Worm (Caenorhabditis elegans) whole organism, L3 larva: ENCODE results near the gene sem-5.

ENCODE experiments used
- ama-1 ChIP-seq: fragments of 150-350 bp; optimal IDR thresholded peaks from 2 replicates; lab custom pipeline; 2018
- ceh-28 ChIP-seq: fragments of 150-350 bp; optimal IDR thresholded peaks from 2 replicates; lab custom pipeline; 2014; ENCODE audit warnings: missing biosample characterization, missing genetic modification reagents, missing genetic modification characterization
- egl-27 ChIP-seq: sonication (generic microtip); optimal IDR thresholded peaks from 4 replicates; lab custom pipeline; 2017; ENCODE audit warnings: missing biosample characterization, missing genetic modification reagents, missing genetic modification characterization
- elt-2 ChIP-seq: sonication (generic microtip); optimal IDR thresholded peaks from 2 replicates; lab custom pipeline; 2016; ENCODE audit warnings: missing genetic modification reagents, mild to moderate bottlenecking, missing genetic modification characterization, missing compliant biosample characterization
- eor-1 ChIP-seq, 2 experiments: fragments of 150-350 bp; optimal IDR thresholded peaks; 2 replicates each; lab custom pipeline; 2014 to 2018; ENCODE audit warnings: missing biosample characterization in 2 of 2, missing genetic modification characterization in 2 of 2
- lin-15B ChIP-seq: fragments of 150-350 bp; optimal IDR thresholded peaks from 2 replicates; lab custom pipeline; 2014; ENCODE audit warnings: missing biosample characterization, missing genetic modification characterization
- mdl-1 ChIP-seq: fragments of 150-350 bp; optimal IDR thresholded peaks from 2 replicates; lab custom pipeline; 2014; ENCODE audit warnings: missing biosample characterization, missing genetic modification characterization
- nhr-237 ChIP-seq: fragments of 150-350 bp; optimal IDR thresholded peaks from 2 replicates; lab custom pipeline; 2014; ENCODE audit warnings: missing biosample characterization, missing genetic modification characterization
- nhr-25 ChIP-seq: sonication (generic microtip); optimal IDR thresholded peaks from 2 replicates; lab custom pipeline; 2017; ENCODE audit warnings: missing biosample characterization, missing genetic modification characterization
- pqm-1 ChIP-seq: fragments of 150-350 bp; optimal IDR thresholded peaks from 2 replicates; lab custom pipeline; 2017; ENCODE audit warnings: missing biosample characterization, missing genetic modification characterization, inconsistent platforms
- unc-39 ChIP-seq: sonication (generic microtip); optimal IDR thresholded peaks from 4 replicates; lab custom pipeline; 2017; ENCODE audit warnings: missing biosample characterization, missing genetic modification characterization
- unc-62 ChIP-seq: fragments of 150-350 bp; sonication (generic microtip); optimal IDR thresholded peaks from 4 replicates; lab custom pipeline; 2014; ENCODE audit warnings: missing biosample characterization, missing genetic modification reagents, missing genetic modification characterization
- ztf-11 ChIP-seq: fragments of 150-350 bp; optimal IDR thresholded peaks from 2 replicates; lab custom pipeline; 2014; ENCODE audit warnings: missing biosample characterization, missing genetic modification characterization

- no peak for TF ChIP-seq ztf-11
- no peak for TF ChIP-seq ceh-28 (tag; lab: Kevin White, UChicago)
- no peak for TF ChIP-seq nhr-25 (tag; lab: Kevin White, UChicago)
- TF ChIP-seq egl-27 (tag; lab: Kevin White, UChicago), result no peak
- no peak for TF ChIP-seq unc-39 (tag; lab: Kevin White, UChicago)
- TF ChIP-seq unc-62, result no peak
- TF ChIP-seq mdl-1, result no peak
- no peak for TF ChIP-seq eor-1 (tag; optimal IDR thresholded peaks at IDR 0.05; lab: Kevin White, UChicago)
- no peak for TF ChIP-seq nhr-237 (tag; lab: Kevin White, UChicago)
- TF ChIP-seq elt-2 (tag; lab: Kevin White, UChicago), result no peak
- TF ChIP-seq pqm-1 (tag; lab: Kevin White, UChicago), result no peak
- TF ChIP-seq ama-1 (lab: Kevin White, UChicago), result no peak
- TF ChIP-seq lin-15B, result no peak
Measured at ce11 chrX:7921130-7921529, 40.4 kb downstream of the sem-5 start.
